Worm (Caenorhabditis elegans) whole organism, L4 larva: ENCODE results near the gene dct-19.

Experiments
- ama-1 ChIP-seq: fragments of 150-350 bp; optimal IDR thresholded peaks from 2 replicates; lab custom pipeline; 2014; ENCODE audit warnings: inconsistent platforms, mixed read lengths
- hlh-30 ChIP-seq: sonication (generic microtip); optimal IDR thresholded peaks from 2 replicates; lab custom pipeline; 2017; ENCODE audit warnings: antibody characterized with exemption, mild to moderate bottlenecking, missing genetic modification characterization, missing compliant biosample characterization; ENCODE audit not compliant: insufficient read depth
- lin-15B ChIP-seq: fragments of 150-350 bp; sonication (generic microtip); optimal IDR thresholded peaks from 3 replicates; lab custom pipeline; 2014; ENCODE audit warnings: missing biosample characterization, missing genetic modification characterization
- mdt-29 ChIP-seq: fragments of 200-800 bp; sonication (Bioruptor generic); IDR thresholded peaks from 2 replicates; pipeline ENCODE4 v1.3.6; 2022; ENCODE audit warnings: missing genetic modification reagents, missing genetic modification characterization, missing compliant biosample characterization
- saeg-2 ChIP-seq: fragments of 200-800 bp; sonication (Bioruptor generic); IDR thresholded peaks from 2 replicates; pipeline ENCODE4 v1.3.6; 2022; ENCODE audit warnings: missing genetic modification reagents, missing genetic modification characterization, missing compliant biosample characterization
- unc-62 ChIP-seq, 3 experiments: fragments of 150-350 bp in 1 of 3; sonication (generic microtip); optimal IDR thresholded peaks in 2 of 3; peaks in 1 of 3; 1 replicate in 1 of 3; 2 replicates in 2 of 3; lab custom pipeline; 2014 to 2017; ENCODE audit warnings: missing biosample characterization in 3 of 3, missing genetic modification characterization in 3 of 3, missing genetic modification reagents in 3 of 3, missing genotype in 1 of 3

DNA sequence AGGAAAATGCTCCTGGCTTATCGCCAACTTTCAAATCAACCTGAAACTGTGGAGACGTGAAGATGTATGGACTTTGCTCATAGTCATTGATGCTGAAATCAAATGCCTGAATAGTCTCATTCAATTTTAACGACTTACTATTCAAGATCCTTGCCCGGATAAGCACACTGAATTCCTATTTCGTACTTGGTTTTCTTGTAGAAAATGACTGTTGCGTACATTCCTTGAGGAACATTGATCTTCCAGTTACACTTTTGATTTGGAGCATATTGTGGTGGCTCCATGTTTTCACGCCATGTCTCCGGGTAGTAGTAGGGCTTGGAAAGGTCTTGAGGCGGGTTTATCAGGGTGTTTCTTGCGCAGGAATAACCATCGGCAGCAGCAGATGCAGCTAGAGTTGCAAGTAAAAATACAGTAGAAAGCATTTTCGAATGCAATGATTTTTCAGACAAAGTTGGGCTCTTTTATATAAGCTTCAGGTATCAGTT, 28.2 kb upstream of the dct-19 start, which contains the start of gene irg-6:
- TF ChIP-seq ama-1 (lab: Kevin White, UChicago) = no peak
- no peak for TF ChIP-seq lin-15B (tag; lab: Kevin White, UChicago)
- no peak for TF ChIP-seq mdt-29
- TF ChIP-seq saeg-2 = no peak
- peak in 1 of 2 experiments; percentile 97 for TF ChIP-seq unc-62 (GFP tag; optimal IDR thresholded peaks at IDR 0.05 in 1 of 2; lab: Kevin White, UChicago)
- no peak for TF ChIP-seq unc-62 (tag; optimal IDR thresholded peaks at IDR 0.05; lab: Kevin White, UChicago)
- no peak for TF ChIP-seq hlh-30 (tag; lab: Kevin White, UChicago)
